Worm (Caenorhabditis elegans): ENCODE measurements around the gene Y46E12A.3.
A peak's percentile ranks its signal among the peaks of the same experiment; 100 is the strongest.

- TF ChIP-seq him-1 (tag; optimal IDR thresholded peaks at IDR 0.05) (peak; percentile 61), W03F9.2 (tag; optimal IDR thresholded peaks at IDR 0.05) (no peak), dao-5 (tag; optimal IDR thresholded peaks at IDR 0.05) (no peak)
Measured at ce11 chrIII:1785776-1786175, 31.0 kb upstream of the Y46E12A.3 start.
